Worm (Caenorhabditis elegans) whole organism, dauer: ENCODE measurements around the gene K03B4.8.

Experiments
- unc-62 ChIP-seq: sonication (generic microtip); optimal IDR thresholded peaks from 2 replicates; lab custom pipeline; 2017; ENCODE audit warnings: missing biosample characterization, missing genetic modification reagents, missing genetic modification characterization

The K03B4.8 gene

DNA sequence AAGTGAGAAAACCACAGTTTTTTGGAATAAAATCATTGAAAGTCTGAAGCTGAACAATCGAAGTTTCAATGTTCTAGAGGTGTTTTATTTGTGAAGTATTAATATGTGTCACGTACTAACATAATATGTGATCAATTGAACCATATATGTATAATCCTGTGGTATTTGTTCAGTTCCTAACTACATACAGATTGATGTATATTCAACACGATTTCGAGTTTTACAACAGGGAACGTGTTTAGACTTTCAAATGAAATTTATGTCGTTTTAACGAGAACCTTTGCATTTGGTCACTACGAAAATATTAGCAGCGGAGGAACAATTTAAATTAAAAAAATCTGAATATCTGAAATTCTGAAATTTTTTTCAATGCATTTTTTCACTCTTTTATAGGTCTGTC, at the start of gene K03B4.8:
Gene K03B4.8, minus strand, starts transcription at position 101 of the 400 bp plus-strand sequence.
- TF ChIP-seq unc-62 (GFP tag; lab: Kevin White, UChicago): no peak

DNA sequence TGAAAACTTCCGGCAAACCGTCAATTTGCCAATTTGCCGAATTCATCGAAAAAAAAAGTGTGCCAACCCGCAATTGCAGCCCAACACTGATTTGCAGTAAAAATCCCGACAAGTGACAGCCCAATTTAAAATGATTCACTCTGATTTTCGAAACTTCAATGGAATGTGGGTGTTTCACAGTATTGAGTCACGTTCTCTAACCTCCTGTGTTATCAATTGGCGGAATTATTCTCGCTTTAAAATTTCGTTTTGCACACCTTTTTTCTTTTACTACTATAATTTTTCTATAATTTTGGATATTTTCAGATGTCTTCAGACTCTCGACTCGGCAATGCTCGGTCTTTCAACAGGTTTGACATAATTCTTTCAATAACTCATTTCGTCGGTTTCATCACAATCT, 47.9 kb upstream of the K03B4.8 start, which contains the start of gene F39G3.5:
Gene F39G3.5, plus strand, starts transcription at position 301 of the 400 bp plus-strand sequence.
- no peak for TF ChIP-seq unc-62 (GFP tag; lab: Kevin White, UChicago)

DNA sequence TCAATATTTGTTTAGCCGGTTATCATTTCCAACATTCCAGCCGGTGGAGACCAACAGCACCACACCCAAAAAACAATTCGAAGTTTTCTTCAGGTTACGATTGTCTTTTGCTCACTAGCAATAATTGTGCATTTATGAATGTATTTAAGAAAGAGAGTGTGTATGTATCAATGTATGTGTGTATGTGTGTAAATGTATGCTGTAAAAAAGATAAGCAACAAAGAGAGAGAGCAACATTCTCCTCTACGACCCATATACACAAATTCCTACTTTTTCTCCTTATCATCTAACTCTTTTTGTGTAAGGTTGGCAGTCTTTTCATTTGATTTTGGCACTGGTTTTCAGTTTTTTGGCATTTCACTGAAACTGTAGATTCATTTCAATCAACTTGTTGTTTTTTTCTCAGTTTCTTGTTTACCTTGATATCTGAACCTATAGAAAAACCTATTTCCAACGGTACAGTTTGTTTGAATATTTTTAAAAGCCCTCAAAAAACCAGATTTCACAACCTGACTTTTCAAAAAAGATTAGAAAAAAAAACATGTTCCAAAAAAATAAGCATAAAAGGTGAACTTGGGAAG, 46.6 kb upstream of the K03B4.8 start:
- no peak for TF ChIP-seq unc-62 (GFP tag; lab: Kevin White, UChicago)

DNA sequence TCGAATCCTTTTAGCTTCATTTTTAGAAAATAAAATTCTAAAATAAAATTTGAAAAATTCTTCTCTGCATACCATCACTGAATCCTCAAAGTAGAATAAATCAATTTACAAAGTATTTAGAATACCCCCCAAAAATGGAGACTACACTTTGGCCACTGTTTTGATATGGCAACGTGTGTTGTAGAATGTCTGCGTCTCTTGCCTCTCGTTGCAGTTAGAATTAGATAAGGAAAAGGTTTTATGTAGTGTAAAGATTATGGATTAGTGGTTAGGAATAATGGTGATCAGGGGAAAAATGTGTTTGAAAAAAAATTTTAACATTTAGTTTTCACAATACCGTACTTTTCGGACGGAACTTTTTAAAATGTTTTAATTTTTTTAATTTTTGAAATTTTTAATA, 45.6 kb upstream of the K03B4.8 start, which contains the start of gene prx-6:
Gene prx-6, minus strand, starts transcription at position 129 of the 400 bp plus-strand sequence.
- no peak for TF ChIP-seq unc-62 (GFP tag; lab: Kevin White, UChicago)

DNA sequence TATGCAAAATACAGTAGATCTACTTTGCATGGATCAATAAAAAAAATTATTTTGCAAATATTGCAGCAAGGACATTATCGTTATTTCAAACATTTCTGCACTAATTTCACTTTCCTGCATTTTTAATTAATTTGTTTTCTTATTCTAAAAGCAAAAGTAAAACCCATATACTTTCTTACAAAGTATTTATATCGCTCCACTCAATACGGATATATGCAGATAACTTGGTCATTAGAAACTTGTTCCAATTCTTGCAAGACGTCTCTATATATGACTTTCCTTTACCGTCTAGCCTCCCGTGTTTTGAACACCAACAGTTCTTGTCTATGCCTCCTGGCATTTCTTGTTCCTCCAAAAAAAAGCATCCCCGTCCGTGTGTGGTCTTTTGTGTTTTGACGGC, 36.1 kb upstream of the K03B4.8 start, which contains the start of gene oac-24:
Gene oac-24, plus strand, starts transcription at position 301 of the 400 bp plus-strand sequence.
- no peak for TF ChIP-seq unc-62 (GFP tag; lab: Kevin White, UChicago)

DNA sequence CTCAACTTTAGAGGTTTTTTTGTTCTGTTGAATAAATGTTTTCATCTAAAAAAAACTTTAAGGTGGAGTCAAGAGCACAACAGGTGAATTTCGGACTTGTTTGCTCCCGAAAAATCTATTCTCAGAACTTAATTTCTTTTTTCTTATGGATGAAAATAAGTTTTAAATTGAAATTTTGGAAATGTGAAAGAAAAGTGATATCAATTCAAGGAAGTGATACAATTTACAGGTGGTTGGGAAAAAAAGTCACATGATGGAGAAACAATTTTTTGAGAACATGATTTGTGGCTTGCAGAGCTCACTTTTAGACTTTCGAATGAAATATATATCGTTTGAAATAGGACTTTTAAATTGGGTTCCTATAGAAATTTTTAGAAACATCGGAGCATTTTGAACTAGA, 33.2 kb upstream of the K03B4.8 start:
- TF ChIP-seq unc-62 (GFP tag; lab: Kevin White, UChicago): no peak

DNA sequence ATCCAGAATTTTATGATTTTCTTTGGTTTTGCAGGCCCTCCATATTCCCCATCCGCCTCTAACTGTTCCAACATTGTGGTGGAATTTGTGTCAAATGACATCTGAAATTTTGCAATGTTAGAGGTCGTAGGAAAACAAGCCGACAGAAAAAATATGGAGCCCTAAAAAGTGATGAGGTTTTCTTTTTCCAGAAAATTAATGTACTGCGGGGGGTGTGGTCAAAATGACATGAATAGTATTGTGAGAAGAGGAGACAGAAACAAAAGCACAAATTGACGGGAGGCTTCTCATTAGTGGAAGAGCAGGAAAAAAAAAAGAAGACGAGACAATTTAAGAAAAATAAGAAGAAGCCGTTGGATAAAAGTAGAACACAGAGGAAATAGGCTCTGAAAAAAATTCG, 25.8 kb upstream of the K03B4.8 start, which contains the start of gene ZC266.1:
Gene ZC266.1, minus strand, starts transcription at position 101 of the 400 bp plus-strand sequence.
- TF ChIP-seq unc-62 (GFP tag; lab: Kevin White, UChicago): no peak

DNA sequence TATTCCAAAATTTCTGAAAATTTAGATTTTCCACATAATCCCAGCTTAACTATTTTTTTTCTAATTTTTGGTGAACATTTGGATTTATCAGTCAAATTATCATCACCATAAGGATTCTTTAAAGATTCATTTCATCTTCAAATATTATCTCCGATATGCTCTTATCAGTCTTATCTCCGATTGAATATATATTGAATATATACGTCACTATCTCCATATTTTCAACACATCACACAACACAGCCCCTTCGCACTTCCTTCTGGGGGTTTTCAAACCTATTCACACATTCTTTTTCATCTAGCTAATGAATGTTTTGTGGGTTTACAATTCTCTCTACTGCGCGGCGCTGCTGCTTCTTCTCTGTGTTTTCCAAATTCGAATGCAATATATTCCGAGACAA, 24.3 kb upstream of the K03B4.8 start:
- TF ChIP-seq unc-62 (GFP tag; lab: Kevin White, UChicago): no peak

DNA sequence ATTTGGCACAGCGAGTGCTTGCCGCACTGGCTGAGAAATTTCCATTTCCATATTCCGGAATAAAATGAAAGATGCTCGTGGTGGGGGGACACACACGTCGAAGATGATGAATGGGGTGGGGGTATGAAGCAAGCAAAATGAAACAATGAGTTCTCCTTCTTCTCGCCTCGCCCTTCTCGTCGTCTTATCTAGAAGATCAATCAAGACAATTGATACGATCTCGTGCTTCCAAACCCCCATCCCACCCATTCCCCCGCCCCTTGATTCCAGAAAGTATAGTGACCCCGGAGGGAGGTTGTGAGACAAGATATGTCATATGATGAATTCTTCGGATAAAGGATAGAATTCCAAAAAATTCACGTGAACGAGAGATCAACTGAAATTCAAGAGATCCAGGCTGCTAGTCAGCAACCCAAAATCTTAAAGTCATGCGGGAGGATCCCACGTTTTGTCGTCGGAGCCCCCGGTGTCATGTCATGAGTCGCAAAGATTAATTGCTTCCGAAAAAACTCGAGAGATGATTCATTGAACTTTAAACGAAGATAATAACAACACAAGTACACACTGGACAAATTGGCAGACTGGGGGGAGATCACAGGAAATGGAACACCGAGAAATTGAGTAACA, 20.2 kb upstream of the K03B4.8 start:
- no peak for TF ChIP-seq unc-62 (GFP tag; lab: Kevin White, UChicago)

DNA sequence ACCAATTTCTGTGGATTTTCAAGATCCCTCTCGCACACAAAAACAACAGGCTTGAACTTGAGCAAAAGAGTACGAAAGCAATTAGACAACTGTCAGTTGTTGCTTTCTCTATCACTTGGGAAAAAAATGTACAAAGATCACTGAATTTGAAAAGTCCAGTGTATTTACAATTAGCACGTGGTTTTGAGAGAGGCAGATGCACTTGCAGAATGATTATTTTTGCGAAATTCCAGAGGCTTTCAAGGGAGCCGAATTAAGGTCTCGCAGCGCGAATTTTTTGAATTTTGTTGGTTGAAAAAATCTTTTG, 18.8 kb upstream of the K03B4.8 start:
- TF ChIP-seq unc-62 (GFP tag; lab: Kevin White, UChicago): no peak

DNA sequence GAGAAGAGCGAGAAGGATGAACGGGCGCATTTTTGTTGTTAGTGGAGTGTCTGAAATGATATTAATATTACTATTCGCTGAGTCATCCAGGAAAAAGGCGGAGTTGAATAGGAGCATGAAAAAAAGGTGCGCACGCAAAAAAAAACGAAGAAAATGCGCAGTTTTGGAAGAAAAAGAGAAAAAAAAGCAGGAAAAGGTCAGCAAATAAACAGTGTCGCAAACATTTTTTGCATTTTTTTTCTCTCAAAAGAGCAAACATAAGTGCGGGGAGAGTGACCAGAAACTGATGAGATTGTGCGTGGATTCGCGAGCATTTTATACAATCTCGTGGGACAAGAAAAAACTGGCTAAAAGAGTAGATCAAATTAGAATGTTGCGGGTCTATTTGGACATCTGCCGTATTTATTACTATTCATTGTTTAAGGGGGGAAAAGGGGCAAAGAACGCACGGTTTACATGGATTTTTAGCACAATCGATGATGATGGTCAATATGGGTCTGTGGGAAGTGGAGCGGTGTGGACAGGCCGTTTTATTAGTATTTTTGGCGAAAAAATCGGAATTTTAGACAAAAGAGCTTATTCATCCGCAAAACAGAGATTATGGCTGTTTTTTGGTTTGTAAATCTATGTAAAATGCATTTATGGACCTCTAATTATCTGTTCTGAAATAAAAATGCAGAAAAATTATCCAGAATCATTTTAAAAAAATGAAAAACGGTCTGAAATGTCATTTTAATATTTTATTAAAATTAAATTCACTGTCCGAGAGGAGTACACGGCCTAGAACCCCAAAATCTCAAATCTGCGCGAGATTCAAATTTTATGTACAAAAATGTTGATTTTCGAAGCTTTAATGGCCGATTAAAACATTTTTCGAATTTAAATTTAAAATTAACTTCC, 18.2 kb upstream of the K03B4.8 start, which contains the start of gene cpg-8:
Gene cpg-8, minus strand, starts transcription at position 51 of the 900 bp plus-strand sequence.
- no peak for TF ChIP-seq unc-62 (GFP tag; lab: Kevin White, UChicago)

DNA sequence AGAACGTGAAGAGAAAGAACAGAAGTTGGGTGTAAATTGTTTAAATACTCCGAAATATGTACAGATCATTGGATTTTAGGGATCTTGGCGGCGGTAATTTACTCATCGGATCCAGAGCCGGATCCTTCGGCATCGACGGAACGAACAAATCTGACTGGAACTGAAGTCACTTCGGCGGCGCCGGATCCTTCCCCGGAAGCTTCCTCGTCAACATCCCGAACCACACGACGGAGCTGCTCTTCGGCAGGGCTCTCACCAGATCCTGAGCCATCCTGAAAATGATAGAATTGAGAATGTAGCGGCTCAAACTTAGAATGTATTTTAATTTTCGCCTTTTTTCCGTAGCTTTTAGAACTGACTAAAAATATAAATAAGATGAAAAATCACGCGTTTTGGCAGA, 17.3 kb upstream of the K03B4.8 start:
- no peak for TF ChIP-seq unc-62 (GFP tag; lab: Kevin White, UChicago)

DNA sequence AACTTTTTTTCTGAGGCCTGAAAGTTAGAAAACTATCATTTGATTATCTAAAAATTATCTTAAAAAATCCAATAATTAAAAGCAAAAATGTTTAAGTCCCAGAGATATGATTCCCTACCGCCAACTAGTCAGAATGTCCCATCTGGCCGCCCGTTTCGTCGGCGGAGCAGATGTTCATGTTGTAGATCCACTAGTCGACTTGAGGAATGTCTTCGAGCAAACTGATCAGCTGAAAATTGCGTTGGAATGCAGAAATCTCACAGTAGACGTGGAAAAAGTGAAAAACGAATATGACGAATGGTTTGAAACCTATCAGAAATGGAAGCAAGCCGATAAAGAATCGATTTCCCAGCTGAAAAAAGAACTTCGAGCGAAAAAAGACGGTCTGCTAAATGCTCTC, 14.8 kb upstream of the K03B4.8 start, which contains the start of gene K03B4.1:
Gene K03B4.1, plus strand, starts transcription at position 97 of the 400 bp plus-strand sequence.
- TF ChIP-seq unc-62 (GFP tag; lab: Kevin White, UChicago): no peak

DNA sequence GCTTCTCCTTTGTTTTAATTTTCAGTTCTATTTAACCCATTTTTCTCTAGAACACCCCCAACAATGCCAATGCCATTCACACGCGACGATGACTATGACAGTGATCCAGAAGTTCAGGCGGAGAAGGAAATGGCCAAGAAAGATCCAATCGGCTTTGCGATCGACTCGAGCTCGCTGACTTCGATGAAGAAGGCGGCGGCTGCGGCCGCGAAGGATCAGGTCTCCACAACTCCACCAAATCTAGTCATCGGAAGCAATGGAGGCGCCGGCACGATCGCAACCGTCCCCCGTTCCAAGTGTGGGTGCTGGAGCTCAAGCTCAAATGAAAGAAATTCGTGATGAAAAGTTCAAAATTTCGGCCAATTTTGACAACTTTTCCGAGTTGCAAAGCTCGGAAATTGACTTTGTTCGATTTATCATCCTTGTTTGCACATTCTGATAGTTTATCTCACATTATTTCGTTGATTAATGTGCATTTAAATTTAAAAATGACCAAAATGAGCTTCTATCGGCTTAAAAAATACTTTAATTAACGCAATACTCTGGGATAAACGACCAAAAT, 13.6 kb upstream of the K03B4.8 start, which contains the start of gene K03B4.2:
Gene K03B4.2, plus strand, starts transcription at position 51 of the 562 bp plus-strand sequence.
- no peak for TF ChIP-seq unc-62 (GFP tag; lab: Kevin White, UChicago)

DNA sequence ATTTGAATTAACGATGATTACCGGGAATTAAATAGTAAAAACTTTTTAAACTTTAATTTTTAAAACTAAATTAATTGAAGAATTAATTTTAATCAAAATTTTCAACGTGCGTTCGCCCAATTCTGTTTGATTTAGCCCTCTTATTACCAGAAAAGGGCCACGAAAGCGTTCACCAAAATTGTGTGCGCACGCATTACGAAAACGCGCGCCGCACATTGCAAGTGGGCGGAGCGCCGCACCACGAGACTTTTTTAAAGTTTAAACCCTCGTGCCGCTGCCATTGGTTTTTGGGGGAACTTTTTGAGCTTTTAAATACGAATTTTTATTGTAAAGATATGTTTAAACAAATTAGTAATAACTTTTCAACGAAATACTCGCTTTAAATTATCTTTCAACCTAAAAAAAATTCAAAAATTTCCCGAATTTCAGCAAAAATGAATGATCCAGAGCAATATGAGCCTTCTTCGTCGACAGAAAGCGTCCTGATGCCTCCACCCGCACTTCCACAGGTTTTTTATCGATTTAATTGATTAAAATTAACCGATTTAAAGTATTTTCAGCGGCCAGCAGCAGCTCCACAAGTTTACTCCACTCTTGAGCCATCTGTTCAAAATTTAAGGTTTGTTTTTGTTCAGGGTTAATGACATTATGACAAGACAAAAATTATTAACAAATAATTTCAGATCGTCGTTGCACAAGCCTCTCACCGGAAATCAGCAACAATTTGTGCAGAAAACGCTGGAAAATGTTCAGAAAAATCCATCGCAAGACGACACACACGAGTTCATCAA, 12.5 kb upstream of the K03B4.8 start, which contains the start of gene taf-10:
Gene taf-10, plus strand, starts transcription at position 424 of the 791 bp plus-strand sequence.
- no peak for TF ChIP-seq unc-62 (GFP tag; lab: Kevin White, UChicago)
